Worm (Caenorhabditis elegans): ENCODE measurements around the gene morc-1.

ce11 chrIII:5181217-5181616 is 25.5 kb downstream of the morc-1 start:
- TF ChIP-seq fkh-4 (tag; optimal IDR thresholded peaks at IDR 0.05; ENCODE audit: borderline replicate concordance) (no peak), fos-1 (tag; optimal IDR thresholded peaks at IDR 0.05) (no peak), F16B12.6 (tag; optimal IDR thresholded peaks at IDR 0.05) (no peak), unc-62 (GFP tag; optimal IDR thresholded peaks at IDR 0.05) (no peak), swsn-7 (tag; optimal IDR thresholded peaks at IDR 0.05) (no peak), snpc-4 (tag; optimal IDR thresholded peaks at IDR 0.05) (no peak), ces-1 (GFP tag; optimal IDR thresholded peaks at IDR 0.05) (no peak), nhr-76 (tag; optimal IDR thresholded peaks at IDR 0.05) (no peak), mdl-1 (tag; optimal IDR thresholded peaks at IDR 0.05) (no peak), zag-1 (tag; optimal IDR thresholded peaks at IDR 0.05) (no peak), elt-2 (tag; optimal IDR thresholded peaks at IDR 0.05) (no peak), alr-1 (tag; optimal IDR thresholded peaks at IDR 0.05; ENCODE audit: borderline replicate concordance) (no peak), grh-1 (GFP tag; IDR thresholded peaks at IDR 0.05) (no peak)
